Fruit fly (Drosophila melanogaster): ENCODE results near the gene CG13829.

The CG13829 gene

DNA sequence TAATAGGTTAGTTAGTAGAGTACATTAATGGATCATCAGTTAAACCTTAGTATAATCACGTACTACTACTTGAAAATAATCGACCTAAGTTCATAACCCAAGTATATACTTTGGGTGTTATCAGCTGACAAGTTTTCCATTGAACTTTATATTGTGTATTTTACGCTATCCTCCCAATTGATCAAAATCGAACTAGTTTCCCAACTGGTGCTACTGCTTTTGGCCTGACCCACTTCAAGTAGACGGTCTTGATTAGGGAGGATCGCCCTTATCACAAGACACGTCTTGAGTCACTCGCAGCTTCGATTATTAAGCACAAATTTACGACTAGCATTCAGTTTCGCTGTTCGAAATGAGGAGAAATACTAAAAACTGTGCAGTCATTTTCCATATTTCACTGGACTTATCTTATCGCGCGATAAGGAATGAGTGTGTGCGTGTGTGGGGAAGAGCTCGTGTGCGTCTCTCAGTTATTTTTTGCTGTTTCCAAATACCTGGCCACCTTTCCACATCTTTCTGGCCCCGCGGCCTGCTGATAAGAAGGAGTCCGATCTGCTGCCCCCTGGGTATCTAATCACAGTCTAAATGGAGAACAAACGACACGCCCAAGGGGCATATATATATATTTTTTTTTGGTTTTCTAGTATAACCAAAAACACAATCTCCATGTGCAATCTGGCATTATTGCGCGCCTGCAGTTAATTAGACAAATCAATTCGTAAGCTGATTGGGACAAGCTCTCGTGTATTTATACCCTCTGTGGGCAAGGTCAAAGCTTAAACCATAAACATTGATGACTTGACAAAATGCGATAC lies 28.2 kb upstream of the CG13829 start:
- TF ChIP-seq CG8159 (tag; optimal IDR thresholded peaks at IDR 0.05) (no peak), CG15710 (tag; optimal IDR thresholded peaks at IDR 0.05) (no peak), fd96Ca (GFP tag; IDR thresholded peaks at IDR 0.05) (no peak), CG13204 (GFP tag; optimal IDR thresholded peaks at IDR 0.05) (no peak), Pif1B (GFP tag; optimal IDR thresholded peaks at IDR 0.05) (no peak), CG14655 (GFP tag; optimal IDR thresholded peaks at IDR 0.05) (no peak), D1 (tag; optimal IDR thresholded peaks at IDR 0.05) (no peak), Pif1A (GFP tag; optimal IDR thresholded peaks at IDR 0.05) (no peak), CG32121 (GFP tag; IDR thresholded peaks at IDR 0.05) (no peak), CG4496 (GFP tag; IDR thresholded peaks at IDR 0.05) (no peak), rn (GFP tag; IDR thresholded peaks at IDR 0.05) (no peak)

DNA sequence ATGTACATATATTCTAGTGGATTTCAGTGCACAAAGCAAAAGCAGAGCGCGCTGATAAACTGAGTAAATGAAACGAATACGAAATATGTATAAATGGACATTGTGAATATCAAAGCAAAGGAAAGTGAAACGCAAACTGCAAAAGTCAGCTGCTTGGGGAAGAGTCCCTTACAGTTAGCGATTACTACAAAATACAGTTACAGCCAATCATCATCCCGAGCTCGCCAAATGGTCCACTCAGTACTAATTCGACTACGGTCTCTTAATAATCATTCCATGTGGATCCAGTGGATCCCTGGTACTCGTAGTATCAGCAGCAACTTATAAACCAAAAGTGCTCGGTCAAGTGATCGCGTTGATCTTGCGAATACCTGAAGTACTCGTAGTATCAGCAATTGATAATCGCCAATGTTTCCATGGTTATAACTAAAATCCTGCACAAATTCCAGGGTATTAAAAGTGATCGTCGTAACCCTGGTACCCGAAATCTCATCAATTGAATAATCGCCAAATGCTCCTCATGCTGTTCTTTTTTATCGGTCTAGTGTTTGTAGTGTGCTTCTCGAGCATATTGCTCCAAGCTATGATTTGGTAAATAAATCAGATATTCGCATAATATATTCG lies 20.7 kb upstream of the CG13829 start:
- no peak for TF ChIP-seq CG8301 (tag; optimal IDR thresholded peaks at IDR 0.05)
- TF ChIP-seq CG17806 (tag; optimal IDR thresholded peaks at IDR 0.05), result no peak
- no peak for TF ChIP-seq D1 (tag; optimal IDR thresholded peaks at IDR 0.05)
- no peak for TF ChIP-seq CG32121 (GFP tag; IDR thresholded peaks at IDR 0.05)
- no peak for TF ChIP-seq CG13204 (GFP tag; optimal IDR thresholded peaks at IDR 0.05)
- no peak for TF ChIP-seq Pif1B (GFP tag; optimal IDR thresholded peaks at IDR 0.05)
- no peak for TF ChIP-seq Pif1A (GFP tag; optimal IDR thresholded peaks at IDR 0.05)
- TF ChIP-seq Ets98B (GFP tag; IDR thresholded peaks at IDR 0.05), result no peak
- no peak for TF ChIP-seq Snoo (tag; optimal IDR thresholded peaks at IDR 0.05)
- TF ChIP-seq CG14655 (GFP tag; optimal IDR thresholded peaks at IDR 0.05), result no peak
- no peak for TF ChIP-seq CG9948 (tag; optimal IDR thresholded peaks at IDR 0.05)
- no peak for TF ChIP-seq CG4496 (GFP tag; IDR thresholded peaks at IDR 0.05)
- no peak for TF ChIP-seq CG12605 (GFP tag; IDR thresholded peaks at IDR 0.05)
- no peak for TF ChIP-seq CG15710 (tag; optimal IDR thresholded peaks at IDR 0.05)
- no peak for TF ChIP-seq fd96Ca (GFP tag; IDR thresholded peaks at IDR 0.05)

DNA sequence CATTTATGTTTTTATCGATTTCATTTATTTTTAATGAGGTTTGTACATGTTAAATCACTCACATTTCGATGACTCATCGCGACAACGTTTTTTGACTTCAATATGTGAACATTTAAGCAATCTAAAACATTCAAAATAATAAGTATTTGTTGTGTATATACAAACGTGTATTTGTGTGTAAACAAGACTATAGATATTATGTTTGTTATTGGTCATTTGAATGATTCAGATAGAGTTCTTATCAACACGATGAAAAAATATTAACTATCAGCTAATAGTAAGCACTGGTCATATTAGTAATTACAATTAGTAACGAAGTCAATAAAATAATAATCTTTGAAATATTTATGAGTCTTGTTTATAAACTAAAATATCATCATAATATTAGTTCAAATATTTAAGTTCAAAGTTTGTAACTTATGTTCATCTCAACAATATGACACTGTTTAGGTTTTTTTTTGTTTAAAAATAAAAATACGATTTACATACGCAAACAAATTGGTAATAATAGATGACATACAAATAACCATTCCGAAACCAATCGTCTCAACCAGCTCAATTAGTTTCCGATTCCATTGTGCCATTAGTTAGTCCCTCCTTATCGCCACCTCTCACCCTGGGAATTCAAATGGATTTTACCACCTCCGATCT lies 20.0 kb upstream of the CG13829 start:
- TF ChIP-seq CG8301 (tag; optimal IDR thresholded peaks at IDR 0.05), result peak; percentile 21
- no peak for TF ChIP-seq CG15710 (tag; optimal IDR thresholded peaks at IDR 0.05)

- no peak for TF ChIP-seq CG8159 (tag; optimal IDR thresholded peaks at IDR 0.05)
- TF ChIP-seq CG10348 (GFP tag; IDR thresholded peaks at IDR 0.05), result no peak
- TF ChIP-seq CG13204 (GFP tag; optimal IDR thresholded peaks at IDR 0.05), result no peak
- TF ChIP-seq Pif1A (GFP tag; optimal IDR thresholded peaks at IDR 0.05), result no peak
- no peak for TF ChIP-seq CG4496 (GFP tag; IDR thresholded peaks at IDR 0.05)
- no peak for TF ChIP-seq CG14655 (GFP tag; optimal IDR thresholded peaks at IDR 0.05)
- no peak for TF ChIP-seq CG17806 (tag; optimal IDR thresholded peaks at IDR 0.05)
- TF ChIP-seq CG9948 (tag; optimal IDR thresholded peaks at IDR 0.05), result no peak
- no peak for TF ChIP-seq CG12605 (GFP tag; IDR thresholded peaks at IDR 0.05)
- no peak for TF ChIP-seq rn (GFP tag; IDR thresholded peaks at IDR 0.05)
- TF ChIP-seq fd96Ca (GFP tag; IDR thresholded peaks at IDR 0.05), result no peak
- TF ChIP-seq CG32121 (GFP tag; IDR thresholded peaks at IDR 0.05), result no peak
- TF ChIP-seq CG34367 (tag; optimal IDR thresholded peaks at IDR 0.05), result no peak
- no peak for TF ChIP-seq Pif1B (GFP tag; optimal IDR thresholded peaks at IDR 0.05)
- no peak for TF ChIP-seq Ets98B (GFP tag; IDR thresholded peaks at IDR 0.05)
- no peak for TF ChIP-seq EcR (GFP tag; optimal IDR thresholded peaks at IDR 0.05)
- no peak for TF ChIP-seq CG8301 (tag; optimal IDR thresholded peaks at IDR 0.05)
These were observed 18.2 kb upstream of the CG13829 start for dm6 chr3R:23179336-23179735.

dm6 chr3R:23178052-23178591 lies 17.0 kb upstream of the CG13829 start:
- TF ChIP-seq rn (GFP tag; IDR thresholded peaks at IDR 0.05), result no peak
- TF ChIP-seq CG32121 (GFP tag; IDR thresholded peaks at IDR 0.05), result 0 out of 2 replicates have a peak, but pooled peaks have one; percentile 8

dm6 chr3R:23177457-23177856 lies 16.3 kb upstream of the CG13829 start:
- no peak for TF ChIP-seq CG32121 (GFP tag; IDR thresholded peaks at IDR 0.05)
- no peak for TF ChIP-seq CG15710 (tag; optimal IDR thresholded peaks at IDR 0.05)
- TF ChIP-seq Pif1B (GFP tag; optimal IDR thresholded peaks at IDR 0.05), result no peak
- no peak for TF ChIP-seq Ets98B (GFP tag; IDR thresholded peaks at IDR 0.05)
- TF ChIP-seq fd96Ca (GFP tag; IDR thresholded peaks at IDR 0.05), result no peak
- TF ChIP-seq Pif1A (GFP tag; optimal IDR thresholded peaks at IDR 0.05), result no peak
- TF ChIP-seq CG13204 (GFP tag; optimal IDR thresholded peaks at IDR 0.05), result no peak
- TF ChIP-seq CG9948 (tag; optimal IDR thresholded peaks at IDR 0.05), result no peak
- TF ChIP-seq gl (tag; optimal IDR thresholded peaks at IDR 0.05), result no peak
- no peak for TF ChIP-seq CG17806 (tag; optimal IDR thresholded peaks at IDR 0.05)
- no peak for TF ChIP-seq CG4496 (GFP tag; IDR thresholded peaks at IDR 0.05)
- TF ChIP-seq CG34367 (tag; optimal IDR thresholded peaks at IDR 0.05), result no peak
- TF ChIP-seq CG14655 (GFP tag; optimal IDR thresholded peaks at IDR 0.05), result no peak

Measured in whole organism, pupa.